Worm (Caenorhabditis elegans): ENCODE data around the gene F07C4.11.

The F07C4.11 gene

ce11 chrV:7683907-7684655 is 40.8 kb upstream of the F07C4.11 start, which contains the start of gene sre-11 (continued):
- TF ChIP-seq B0261.1 (tag; optimal IDR thresholded peaks at IDR 0.05): no peak
- TF ChIP-seq hsf-1 (GFP tag; IDR thresholded peaks at IDR 0.05): no peak

ce11 chrV:7681388-7681787 is 38.1 kb upstream of the F07C4.11 start, which contains the start of gene cyp-33A1:
cyp-33A1 (minus strand) TSS chrV:7681459.
- TF ChIP-seq akir-1 (GFP tag; optimal IDR thresholded peaks at IDR 0.05) (no peak), F23B12.7 (tag; optimal IDR thresholded peaks at IDR 0.05; ENCODE audit: insufficient read depth) (peak; percentile 33), attf-5 (GFP tag; optimal IDR thresholded peaks at IDR 0.05) (peak; percentile 47), nhr-80 (tag; optimal IDR thresholded peaks at IDR 0.05) (peak; percentile 30)

- no peak for TF ChIP-seq unc-62 (GFP tag; optimal IDR thresholded peaks at IDR 0.05)
- no peak for TF ChIP-seq T26A5.8 (tag; optimal IDR thresholded peaks at IDR 0.05)
- TF ChIP-seq lin-40 (tag; optimal IDR thresholded peaks at IDR 0.05): no peak
- TF ChIP-seq snpc-1.3 (tag; optimal IDR thresholded peaks at IDR 0.05; ENCODE audit: insufficient read depth): no peak
- TF ChIP-seq sdz-38 (tag; optimal IDR thresholded peaks at IDR 0.05): no peak
- TF ChIP-seq snpc-1.1 (tag; optimal IDR thresholded peaks at IDR 0.05; ENCODE audit: insufficient read depth): no peak
- TF ChIP-seq K12H6.12 (tag; optimal IDR thresholded peaks at IDR 0.05): no peak
- TF ChIP-seq atf-7 (tag; optimal IDR thresholded peaks at IDR 0.05): no peak
- no peak for TF ChIP-seq ceh-27 (GFP tag; optimal IDR thresholded peaks at IDR 0.05)
- no peak for TF ChIP-seq F52B5.7 (tag; optimal IDR thresholded peaks at IDR 0.05)
- no peak for TF ChIP-seq attf-6 (GFP tag; IDR thresholded peaks at IDR 0.05)
- no peak for TF ChIP-seq rpc-1 (optimal IDR thresholded peaks at IDR 0.05)
- no peak for TF ChIP-seq rpc-1 (tag; optimal IDR thresholded peaks at IDR 0.05)
- no peak for TF ChIP-seq ceh-100 (GFP tag; IDR thresholded peaks at IDR 0.05)
- TF ChIP-seq sea-2 (GFP tag; IDR thresholded peaks at IDR 0.05): no peak
- no peak for TF ChIP-seq tlf-1 (GFP tag; optimal IDR thresholded peaks at IDR 0.05)
- no peak for TF ChIP-seq nfya-2 (GFP tag; IDR thresholded peaks at IDR 0.05)
- TF ChIP-seq efl-1 (GFP tag; optimal IDR thresholded peaks at IDR 0.05): no peak
- no peak for TF ChIP-seq nhr-179 (tag; optimal IDR thresholded peaks at IDR 0.05)
These were observed 32.6 kb upstream of the F07C4.11 start, which contains the start of gene C12D5.3 for ce11 chrV:7675904-7676303. C12D5.3 (plus strand) TSS chrV:7676204.

ce11 chrV:7672258-7672657 is 28.9 kb upstream of the F07C4.11 start, which contains the start of gene C12D5.4:
C12D5.4 (plus strand) TSS chrV:7672558.
- TF ChIP-seq K12H6.12 (tag; optimal IDR thresholded peaks at IDR 0.05) (no peak), egl-18 (GFP tag; IDR thresholded peaks at IDR 0.05) (no peak), mes-4 (tag; optimal IDR thresholded peaks at IDR 0.05) (no peak), snpc-3.4 (tag; optimal IDR thresholded peaks at IDR 0.05) (no peak), Y95B8A.8 (GFP tag; IDR thresholded peaks at IDR 0.05) (no peak), F23B12.7 (tag; optimal IDR thresholded peaks at IDR 0.05; ENCODE audit: insufficient read depth) (no peak), cebp-1 (GFP tag; IDR thresholded peaks at IDR 0.05) (no peak), cebp-1 (tag; optimal IDR thresholded peaks at IDR 0.05) (no peak), pha-4 (tag; optimal IDR thresholded peaks at IDR 0.05) (no peak), mcd-1 (GFP tag; IDR thresholded peaks at IDR 0.05) (no peak), hmg-20 (GFP tag; IDR thresholded peaks at IDR 0.05) (no peak), ztf-18 (tag; optimal IDR thresholded peaks at IDR 0.05) (no peak), Y53G8AR.9 (GFP tag; conservative IDR thresholded peaks at IDR 0.05) (no peak), him-1 (tag; optimal IDR thresholded peaks at IDR 0.05) (no peak), sdz-38 (tag; optimal IDR thresholded peaks at IDR 0.05) (no peak), F37B4.10 (GFP tag; IDR thresholded peaks at IDR 0.05) (no peak), ama-1 (optimal IDR thresholded peaks at IDR 0.05) (no peak), ama-1 (GFP tag; optimal IDR thresholded peaks at IDR 0.05) (no peak), D2030.7 (GFP tag; IDR thresholded peaks at IDR 0.05) (no peak), lin-26 (GFP tag; IDR thresholded peaks at IDR 0.05) (no peak)

Data from whole organism, young adult.